Fruit fly (Drosophila melanogaster) whole organism, pupa: Measurements from ENCODE around the gene CG8813.

ENCODE experiments used
- CG10348 ChIP-seq: fragments of 200-800 bp; sonication (Bioruptor generic); IDR thresholded peaks from 2 replicates; pipeline ENCODE4 v1.3.6; 2022; ENCODE audit warnings: missing biosample characterization, missing genetic modification characterization
- CG12605 ChIP-seq: fragments of 200-800 bp; sonication (Bioruptor generic); IDR thresholded peaks from 2 replicates; pipeline ENCODE4 v1.3.6; 2022; ENCODE audit warnings: missing biosample characterization, missing genetic modification characterization
- CG13204 ChIP-seq: fragments of 200-800 bp; sonication (Bioruptor generic); optimal IDR thresholded peaks from 2 replicates; lab custom pipeline; 2018; ENCODE audit warnings: missing biosample characterization, mild to moderate bottlenecking, missing genetic modification characterization, moderate library complexity
- CG14655 ChIP-seq: fragments of 200-800 bp; sonication (Bioruptor generic); optimal IDR thresholded peaks from 3 replicates; lab custom pipeline; 2017; ENCODE audit warnings: mild to moderate bottlenecking, missing biosample characterization, missing genetic modification reagents, missing genetic modification characterization
- CG15710 ChIP-seq: fragments of 200-800 bp; sonication (Bioruptor generic); optimal IDR thresholded peaks from 2 replicates; lab custom pipeline; 2018; ENCODE audit warnings: missing biosample characterization, mild to moderate bottlenecking, missing genetic modification characterization, moderate library complexity
- CG17806 ChIP-seq: fragments of 200-800 bp; sonication (Bioruptor generic); optimal IDR thresholded peaks from 2 replicates; lab custom pipeline; 2018; ENCODE audit warnings: missing biosample characterization, mild to moderate bottlenecking, missing genetic modification characterization, moderate library complexity
- CG32121 ChIP-seq: fragments of 200-800 bp; sonication (Bioruptor generic); IDR thresholded peaks from 2 replicates; pipeline ENCODE4 v1.3.6; 2022; ENCODE audit warnings: missing biosample characterization, missing genetic modification characterization
- CG34367 ChIP-seq: fragments of 200-800 bp; sonication (Bioruptor generic); optimal IDR thresholded peaks from 2 replicates; lab custom pipeline; 2018; ENCODE audit warnings: missing biosample characterization, mild to moderate bottlenecking, missing genetic modification characterization
- CG4496 ChIP-seq: fragments of 200-800 bp; sonication (Bioruptor generic); IDR thresholded peaks from 3 replicates; pipeline ENCODE4 v1.3.6; 2022; ENCODE audit warnings: missing biosample characterization, missing genetic modification characterization
- CG8159 ChIP-seq: fragments of 200-800 bp; sonication (Bioruptor generic); optimal IDR thresholded peaks from 3 replicates; lab custom pipeline; 2018; ENCODE audit warnings: missing biosample characterization, mild to moderate bottlenecking, missing genetic modification characterization, moderate library complexity
- CG8301 ChIP-seq: fragments of 200-800 bp; sonication (Bioruptor generic); optimal IDR thresholded peaks from 2 replicates; lab custom pipeline; 2018; ENCODE audit warnings: missing biosample characterization, mild to moderate bottlenecking, missing genetic modification characterization
- CG9948 ChIP-seq: fragments of 200-800 bp; sonication (Bioruptor generic); optimal IDR thresholded peaks from 2 replicates; lab custom pipeline; 2018; ENCODE audit warnings: missing biosample characterization, mild to moderate bottlenecking, missing genetic modification characterization, moderate library complexity
- D1 ChIP-seq: fragments of 200-800 bp; sonication (Bioruptor generic); optimal IDR thresholded peaks from 2 replicates; lab custom pipeline; 2018; ENCODE audit warnings: missing biosample characterization, mild to moderate bottlenecking, missing genetic modification characterization, moderate library complexity
- EcR ChIP-seq: fragments of 200-800 bp; sonication (Bioruptor generic); optimal IDR thresholded peaks from 3 replicates; lab custom pipeline; 2019; ENCODE audit warnings: missing biosample characterization, missing genetic modification characterization, mild to moderate bottlenecking, moderate library complexity, missing genetic modification reagents
- Ets98B ChIP-seq: fragments of 200-800 bp; sonication (Bioruptor generic); IDR thresholded peaks from 2 replicates; pipeline ENCODE4 v1.3.6; 2022; ENCODE audit warnings: missing biosample characterization, missing genetic modification characterization
- Pif1A ChIP-seq: fragments of 200-800 bp; sonication (Bioruptor generic); optimal IDR thresholded peaks from 3 replicates; lab custom pipeline; 2016; ENCODE audit warnings: missing biosample characterization, missing genetic modification characterization
- Pif1B ChIP-seq: fragments of 200-800 bp; sonication (Bioruptor generic); optimal IDR thresholded peaks from 3 replicates; lab custom pipeline; 2016; ENCODE audit warnings: missing biosample characterization, missing genetic modification characterization
- Snoo ChIP-seq: fragments of 200-800 bp; sonication (Bioruptor generic); optimal IDR thresholded peaks from 3 replicates; lab custom pipeline; 2017; ENCODE audit warnings: missing biosample characterization, mild to moderate bottlenecking, missing genetic modification characterization, inconsistent platforms
- fd96Ca ChIP-seq: fragments of 200-800 bp; sonication (Bioruptor generic); IDR thresholded peaks from 3 replicates; pipeline ENCODE4 v1.3.6; 2022; ENCODE audit warnings: missing biosample characterization, missing genetic modification characterization
- gl ChIP-seq: fragments of 200-800 bp; sonication (Bioruptor generic); optimal IDR thresholded peaks from 2 replicates; lab custom pipeline; 2018; ENCODE audit warnings: missing biosample characterization, mild to moderate bottlenecking, missing genetic modification characterization
- rn ChIP-seq: fragments of 200-800 bp; sonication (Bioruptor generic); IDR thresholded peaks from 2 replicates; pipeline ENCODE4 v1.3.6; 2022; ENCODE audit warnings: missing biosample characterization, missing genetic modification characterization

The CG8813 gene

DNA sequence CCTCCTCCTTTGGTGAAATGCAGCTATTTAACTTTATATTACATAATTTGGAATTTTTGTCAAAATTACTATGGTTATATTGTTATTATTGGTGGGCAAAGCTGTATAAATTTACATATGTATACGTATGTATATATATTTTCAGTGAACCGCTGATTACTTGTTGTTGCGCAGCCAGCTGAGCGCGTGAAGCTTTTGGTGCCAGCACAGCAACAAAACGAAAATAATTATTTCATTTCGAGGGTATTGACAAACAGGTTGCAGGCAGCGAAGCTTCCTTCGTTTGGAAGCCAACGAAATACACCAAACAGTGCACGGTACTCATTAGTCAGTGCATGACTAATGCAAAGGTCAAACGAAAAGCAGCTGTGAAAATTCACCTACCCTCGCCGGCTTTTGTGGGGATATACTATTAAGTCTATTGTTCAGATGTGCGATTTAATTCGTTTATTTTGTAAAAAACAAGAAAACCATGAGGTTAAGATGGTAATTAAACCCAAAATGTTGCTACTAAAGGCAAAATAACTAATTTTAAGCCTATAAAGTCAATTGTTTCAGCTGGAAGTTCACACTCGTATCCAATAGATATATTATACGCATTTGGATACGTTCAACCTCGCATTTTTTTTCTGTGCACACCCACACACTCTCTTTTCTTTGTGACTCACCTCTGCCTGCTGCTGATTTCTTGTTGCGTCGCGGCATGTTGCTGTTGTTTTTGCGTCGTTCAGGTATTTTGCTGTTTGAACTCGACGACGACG, 3.7 kb downstream of the CG8813 start:
- TF ChIP-seq CG9948 (tag; lab: Kevin White, UChicago) (peak; percentile 32), Snoo (tag; lab: Kevin White, UChicago) (peak; percentile 37), CG14655 (no peak), CG8301 (tag; lab: Kevin White, UChicago) (peak; percentile 0), Pif1B (GFP tag; lab: Kevin White, UChicago) (peak; percentile 1), EcR (GFP tag; lab: Kevin White, UChicago) (peak; percentile 1), CG15710 (tag; lab: Kevin White, UChicago) (peak; percentile 27), CG10348 (GFP tag; lab: Robert Waterston, UW) (no peak), fd96Ca (GFP tag; lab: Robert Waterston, UW) (peak; percentile 48; the same call in 1 of the 3 replicates), gl (no peak), CG32121 (GFP tag; lab: Robert Waterston, UW) (0 out of 2 replicates have a peak, but pooled peaks have one; percentile 47), CG8159 (tag; lab: Kevin White, UChicago) (peak; percentile 42), Ets98B (GFP tag; lab: Robert Waterston, UW) (peak; percentile 20; the same call in 1 of the 2 replicates), Pif1A (GFP tag; lab: Kevin White, UChicago) (peak; percentile 22), CG13204 (GFP tag; lab: Kevin White, UChicago) (no peak)

DNA sequence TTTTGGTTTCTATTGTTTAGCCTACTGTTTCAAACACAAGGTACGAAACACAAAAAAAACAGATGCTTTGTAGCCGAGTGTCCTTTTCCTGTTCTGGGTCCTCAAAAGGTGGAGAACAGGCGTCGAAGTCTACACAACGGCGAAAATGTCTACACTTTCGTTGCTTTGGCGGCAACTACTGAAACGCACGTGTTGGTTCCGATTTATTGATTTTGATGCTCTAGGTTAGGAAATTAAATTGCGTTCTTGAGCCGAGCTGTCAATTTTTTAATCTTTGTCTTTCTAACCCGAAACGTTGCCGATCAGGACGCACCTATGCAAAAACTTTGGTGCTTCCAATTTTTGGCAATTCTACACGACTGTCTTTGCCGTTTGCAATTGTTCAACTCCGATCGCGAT, 4.3 kb downstream of the CG8813 start:
- TF ChIP-seq CG10348 (GFP tag; lab: Robert Waterston, UW) (no peak), Pif1B (GFP tag; lab: Kevin White, UChicago) (no peak), gl (no peak), CG32121 (GFP tag; lab: Robert Waterston, UW) (no peak), EcR (GFP tag; lab: Kevin White, UChicago) (no peak), CG34367 (tag; lab: Kevin White, UChicago) (no peak), CG13204 (GFP tag; lab: Kevin White, UChicago) (no peak)

DNA sequence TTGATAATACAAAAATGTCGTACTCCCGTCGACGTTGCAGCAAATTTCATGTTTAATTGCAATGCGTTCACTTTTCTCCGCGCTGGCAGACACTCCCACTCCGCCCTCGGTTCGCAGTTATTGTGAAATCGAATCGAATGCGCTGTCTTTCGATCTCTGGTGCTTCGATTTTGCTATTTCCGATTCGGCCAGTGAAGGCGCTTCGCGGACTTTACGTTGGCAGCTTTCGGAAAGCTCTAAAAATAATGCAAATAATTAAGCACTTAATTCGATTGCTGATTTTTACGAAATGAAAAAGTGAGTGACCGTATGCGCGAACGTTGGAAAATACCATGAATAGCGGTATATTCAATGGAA, 4.7 kb downstream of the CG8813 start, which contains the start of gene Ifrd1:
Ifrd1 (minus strand) TSS at position 305 of the 357 bp plus-strand sequence.
- no peak for TF ChIP-seq Ets98B (GFP tag; lab: Robert Waterston, UW)
- no peak for TF ChIP-seq rn
- TF ChIP-seq CG9948 (tag; lab: Kevin White, UChicago) = no peak
- no peak for TF ChIP-seq EcR (GFP tag; lab: Kevin White, UChicago)
- TF ChIP-seq fd96Ca (GFP tag; lab: Robert Waterston, UW) = no peak
- no peak for TF ChIP-seq CG15710 (tag; lab: Kevin White, UChicago)
- no peak for TF ChIP-seq D1
- TF ChIP-seq Pif1A (GFP tag; lab: Kevin White, UChicago) = no peak
- TF ChIP-seq CG12605 (GFP tag; lab: Robert Waterston, UW) = no peak
- TF ChIP-seq CG34367 (tag; lab: Kevin White, UChicago) = no peak
- TF ChIP-seq CG4496 (GFP tag; lab: Robert Waterston, UW) = no peak

DNA sequence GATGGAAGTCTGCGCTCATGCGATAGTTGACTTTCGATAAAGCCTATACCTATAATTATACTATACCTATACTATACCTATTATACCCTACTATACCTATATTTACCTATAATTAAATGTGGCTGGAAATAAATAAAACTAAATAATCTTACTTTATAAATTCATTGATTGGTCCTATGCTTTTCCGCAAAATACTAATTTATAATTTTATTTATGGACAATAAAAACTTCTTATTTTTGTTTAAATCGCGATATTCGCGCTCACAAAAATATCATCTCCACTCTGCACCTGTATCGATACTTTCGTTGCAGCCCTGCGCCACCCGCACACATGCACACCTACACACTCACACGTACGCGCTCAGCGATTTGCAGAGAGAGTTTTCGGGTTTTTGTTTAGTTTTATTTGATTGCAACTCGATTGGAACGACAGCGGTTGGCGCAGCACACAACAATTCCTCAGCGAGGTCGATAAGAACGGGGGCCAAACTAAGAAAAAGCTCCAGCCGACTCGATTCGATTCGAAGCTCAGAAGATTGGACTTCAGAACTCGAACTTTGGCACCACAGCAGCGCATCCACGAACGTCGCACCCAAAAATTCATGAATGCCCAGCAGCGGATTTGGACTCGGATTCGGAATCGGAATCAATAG, 5.2 kb downstream of the CG8813 start, which contains the start of gene CG8814:
CG8814 (plus strand) TSS at position 349 of the 653 bp plus-strand sequence.
- TF ChIP-seq gl (peak; percentile 85), CG32121 (GFP tag; lab: Robert Waterston, UW) (peak; percentile 63; the same call in 1 of the 2 replicates), CG10348 (GFP tag; lab: Robert Waterston, UW) (no peak), rn (no peak), Pif1A (GFP tag; lab: Kevin White, UChicago) (peak; percentile 58), Snoo (tag; lab: Kevin White, UChicago) (peak; percentile 53), CG9948 (tag; lab: Kevin White, UChicago) (peak; percentile 20), CG14655 (peak; percentile 63), CG34367 (tag; lab: Kevin White, UChicago) (no peak), Ets98B (GFP tag; lab: Robert Waterston, UW) (peak; percentile 79), fd96Ca (GFP tag; lab: Robert Waterston, UW) (peak; percentile 67; the same call in 1 of the 3 replicates), CG8301 (tag; lab: Kevin White, UChicago) (peak; percentile 52), CG17806 (peak; percentile 3), EcR (GFP tag; lab: Kevin White, UChicago) (peak; percentile 7), CG15710 (tag; lab: Kevin White, UChicago) (peak; percentile 45), CG4496 (GFP tag; lab: Robert Waterston, UW) (peak; percentile 85), CG12605 (GFP tag; lab: Robert Waterston, UW) (peak; percentile 86), CG13204 (GFP tag; lab: Kevin White, UChicago) (no peak), D1 (no peak), CG8159 (tag; lab: Kevin White, UChicago) (peak; percentile 43), Pif1B (GFP tag; lab: Kevin White, UChicago) (peak; percentile 35)
- TF ChIP-seq, all 21 proteins: peak for 16

DNA sequence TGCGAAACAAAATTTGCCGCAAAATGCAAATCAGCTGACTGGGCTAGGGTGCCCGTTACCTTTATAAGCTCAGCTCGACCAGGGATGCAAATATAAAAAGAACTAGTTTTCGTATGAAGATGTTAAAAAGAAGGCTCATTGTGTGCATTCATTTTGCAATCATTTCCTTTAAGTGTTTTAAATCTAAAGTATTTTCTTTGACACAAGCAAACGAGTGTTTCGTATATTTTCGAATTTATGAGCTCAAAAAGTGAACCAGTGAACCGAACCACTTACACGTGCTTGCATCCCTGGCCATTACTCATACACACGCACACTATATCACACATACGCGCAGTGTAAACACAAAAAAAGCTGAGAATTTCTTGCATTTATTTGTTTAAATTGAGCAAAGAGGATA, 8.7 kb downstream of the CG8813 start, which contains the start of the genes Prx6a and Sbat:
Prx6a (minus strand) TSS at position 45 of the 400 bp plus-strand sequence.
Sbat (plus strand) TSS at position 157 of the 400 bp plus-strand sequence.
- TF ChIP-seq CG13204 (GFP tag; lab: Kevin White, UChicago) (no peak), CG8159 (tag; lab: Kevin White, UChicago) (peak; percentile 70), Pif1A (GFP tag; lab: Kevin White, UChicago) (peak; percentile 48), CG14655 (no peak), fd96Ca (GFP tag; lab: Robert Waterston, UW) (peak; percentile 34; the same call in 1 of the 3 replicates), CG8301 (tag; lab: Kevin White, UChicago) (peak; percentile 55), CG10348 (GFP tag; lab: Robert Waterston, UW) (no peak), EcR (GFP tag; lab: Kevin White, UChicago) (no peak), D1 (no peak), CG15710 (tag; lab: Kevin White, UChicago) (peak; percentile 69), gl (peak; percentile 16), CG34367 (tag; lab: Kevin White, UChicago) (peak; percentile 54), CG4496 (GFP tag; lab: Robert Waterston, UW) (peak; percentile 13; the same call in 1 of the 3 replicates), CG17806 (peak; percentile 67), Snoo (tag; lab: Kevin White, UChicago) (peak; percentile 68), CG12605 (GFP tag; lab: Robert Waterston, UW) (no peak), Ets98B (GFP tag; lab: Robert Waterston, UW) (peak; percentile 24; the same call in 1 of the 2 replicates), CG9948 (tag; lab: Kevin White, UChicago) (peak; percentile 51), CG32121 (GFP tag; lab: Robert Waterston, UW) (peak; percentile 60), Pif1B (GFP tag; lab: Kevin White, UChicago) (no peak), rn (no peak)
